Worm (Caenorhabditis elegans) whole organism, early embryonic: ENCODE measurements around the gene pot-1.

ENCODE experiments used
- B0310.2 ChIP-seq: sonication (generic microtip); optimal IDR thresholded peaks from 2 replicates; lab custom pipeline; 2016; ENCODE audit warnings: mild to moderate bottlenecking, missing genetic modification characterization, missing compliant biosample characterization
- F13C5.2 ChIP-seq: sonication (generic microtip); optimal IDR thresholded peaks from 2 replicates; lab custom pipeline; 2017; ENCODE audit warnings: mild to moderate bottlenecking, missing genetic modification characterization, inconsistent platforms, missing compliant biosample characterization
- aly-1 ChIP-seq: sonication (generic microtip); optimal IDR thresholded peaks from 2 replicates; lab custom pipeline; 2016; ENCODE audit warnings: missing genetic modification characterization, missing compliant biosample characterization
- ama-1 ChIP-seq: fragments of 150-350 bp; optimal IDR thresholded peaks from 2 replicates; lab custom pipeline; 2014
- ceh-36 ChIP-seq: sonication (generic microtip); optimal IDR thresholded peaks from 2 replicates; lab custom pipeline; 2016; ENCODE audit warnings: missing genetic modification characterization, inconsistent platforms, missing compliant biosample characterization
- ets-7 ChIP-seq: sonication (generic microtip); optimal IDR thresholded peaks from 2 replicates; lab custom pipeline; 2016; ENCODE audit warnings: missing genotype, missing genetic modification characterization, missing compliant biosample characterization
- flt-1 ChIP-seq: fragments of 200-800 bp; sonication (Bioruptor generic); IDR thresholded peaks from 2 replicates; pipeline ENCODE4 v1.3.6; 2022; ENCODE audit warnings: missing genetic modification characterization, missing compliant biosample characterization
- hmbx-1 ChIP-seq: sonication (generic microtip); optimal IDR thresholded peaks from 2 replicates; lab custom pipeline; 2016; ENCODE audit warnings: mild to moderate bottlenecking, missing genetic modification characterization, missing compliant biosample characterization
- hmg-4 ChIP-seq: fragments of 200-800 bp; sonication (Bioruptor generic); optimal IDR thresholded peaks from 2 replicates; lab custom pipeline; 2018; ENCODE audit warnings: mild to moderate bottlenecking, missing genetic modification characterization, missing compliant biosample characterization
- pes-1 ChIP-seq: fragments of 200-800 bp; sonication (Bioruptor generic); IDR thresholded peaks from 2 replicates; pipeline ENCODE4 v1.3.6; 2022; ENCODE audit warnings: missing genetic modification reagents, missing genetic modification characterization, missing compliant biosample characterization
- scrt-1 ChIP-seq: fragments of 200-800 bp; sonication (Bioruptor generic); IDR thresholded peaks from 2 replicates; pipeline ENCODE4 v1.3.6; 2022; ENCODE audit warnings: missing genetic modification characterization, missing compliant biosample characterization
- sea-1 ChIP-seq: fragments of 200-800 bp; sonication (Bioruptor generic); conservative IDR thresholded peaks from 2 replicates; pipeline ENCODE4 v1.3.6; 2022; ENCODE audit warnings: missing genetic modification characterization, missing compliant biosample characterization
- tbx-11 ChIP-seq: fragments of 200-800 bp; sonication (Bioruptor generic); IDR thresholded peaks from 2 replicates; pipeline ENCODE4 v1.3.6; 2022; ENCODE audit warnings: missing genetic modification characterization, missing compliant biosample characterization
- tra-4 ChIP-seq: sonication (generic microtip); optimal IDR thresholded peaks from 2 replicates; lab custom pipeline; 2017; ENCODE audit warnings: missing genetic modification characterization, missing compliant biosample characterization

DNA sequence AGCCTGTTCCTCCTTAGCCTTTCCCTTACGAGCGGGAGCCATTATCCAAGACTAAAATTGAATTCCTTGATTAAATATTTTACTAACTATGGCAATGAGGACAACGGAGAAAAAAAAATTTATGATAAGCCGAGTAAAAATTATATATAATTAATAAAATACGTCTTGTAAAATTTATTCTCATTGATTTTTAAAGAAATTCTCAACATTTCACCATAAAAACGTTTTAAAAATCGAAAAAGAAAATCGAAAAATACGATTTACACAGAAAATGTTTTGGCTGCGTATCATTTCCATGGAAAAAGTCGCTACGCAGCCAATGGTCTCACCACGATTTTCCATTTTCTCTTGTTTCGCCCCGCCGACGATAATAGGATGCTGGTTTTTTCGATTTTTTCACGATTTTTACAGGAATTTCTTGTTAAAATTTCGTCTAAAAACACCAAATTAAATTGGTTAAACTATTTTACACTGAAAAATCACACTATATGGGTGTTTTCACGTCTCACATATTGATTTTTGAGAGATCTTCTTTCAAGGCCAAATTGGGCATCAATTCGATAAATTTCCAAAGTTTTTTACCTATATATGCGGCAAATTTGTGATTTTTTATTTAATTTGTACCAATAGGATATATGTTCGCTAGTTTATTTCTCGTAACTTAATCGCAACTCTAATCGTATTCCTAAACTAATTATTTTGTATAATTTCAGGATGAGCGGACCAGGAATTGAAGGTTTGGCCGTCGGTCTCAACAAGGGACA is 46.2 kb upstream of the pot-1 start, which contains the start of the genes rps-14 and rpl-36:
- TF ChIP-seq ama-1 (lab: Kevin White, UChicago) (no peak), aly-1 (no peak), flt-1 (no peak), hmg-4 (GFP tag; lab: Kevin White, UChicago) (no peak), B0310.2 (tag; lab: Kevin White, UChicago) (no peak), pes-1 (GFP tag; lab: Robert Waterston, UW) (no peak), tbx-11 (GFP tag; lab: Robert Waterston, UW) (no peak), sea-1 (GFP tag; lab: Robert Waterston, UW) (no peak), ceh-36 (tag; lab: Kevin White, UChicago) (no peak), scrt-1 (no peak), F13C5.2 (tag; lab: Kevin White, UChicago) (peak; percentile 71), hmbx-1 (tag; lab: Kevin White, UChicago) (no peak), tra-4 (no peak), ets-7 (no peak)
